Fruit fly (Drosophila melanogaster): ENCODE data around the gene CG5895.

Gene CG5895

dm6 chr3L:15988039-15988546, 47.2 kb upstream of the CG5895 start, which contains the start of gene Hip14 (continued):
- no peak for TF ChIP-seq CG10654 (GFP tag; optimal IDR thresholded peaks at IDR 0.05)
- TF ChIP-seq NK7.1 (GFP tag; optimal IDR thresholded peaks at IDR 0.05): no peak
- peak; percentile 54 for TF ChIP-seq CG9797 (GFP tag; optimal IDR thresholded peaks at IDR 0.05)
- TF ChIP-seq Xbp1 (GFP tag; optimal IDR thresholded peaks at IDR 0.05): peak; percentile 11
- TF ChIP-seq HmgZ (tag; optimal IDR thresholded peaks at IDR 0.05): peak; percentile 18
- peak; percentile 56 for TF ChIP-seq CG15479 (GFP tag; optimal IDR thresholded peaks at IDR 0.05)
- no peak for TF ChIP-seq Hr78 (GFP tag; optimal IDR thresholded peaks at IDR 0.05)
- TF ChIP-seq CG11696 (GFP tag; IDR thresholded peaks at IDR 0.05): no peak
- peak; percentile 16; the same call in 1 of the 2 replicates for TF ChIP-seq Adf1 (GFP tag; IDR thresholded peaks at IDR 0.05)
- peak; percentile 89 for TF ChIP-seq CG4617 (GFP tag; optimal IDR thresholded peaks at IDR 0.05; ENCODE audit: borderline replicate concordance)
- no peak for TF ChIP-seq sens-2 (GFP tag; IDR thresholded peaks at IDR 0.05)
- TF ChIP-seq CG6791 (GFP tag; IDR thresholded peaks at IDR 0.05; ENCODE audit: partially characterized antibody): 0 out of 3 replicates have a peak, but pooled peaks have one; percentile 46
- 0 out of 2 replicates have a peak, but pooled peaks have one; percentile 13 for TF ChIP-seq CG32767 (GFP tag; IDR thresholded peaks at IDR 0.05)
- peak; percentile 15 for TF ChIP-seq chn (GFP tag; optimal IDR thresholded peaks at IDR 0.05)
- TF ChIP-seq D (optimal IDR thresholded peaks at IDR 0.05): peak; percentile 62
- no peak for TF ChIP-seq D (GFP tag; optimal IDR thresholded peaks at IDR 0.05)
- TF ChIP-seq CG34422 (GFP tag; IDR thresholded peaks at IDR 0.05): peak; percentile 78; the same call in 2 of the 3 replicates
- TF ChIP-seq CG18262 (tag; optimal IDR thresholded peaks at IDR 0.05): peak; percentile 32
- TF ChIP-seq org-1 (GFP tag; optimal IDR thresholded peaks at IDR 0.05): peak; percentile 17
- peak; percentile 41; the same call in 1 of the 3 replicates for TF ChIP-seq Doc3 (GFP tag; IDR thresholded peaks at IDR 0.05; ENCODE audit: partially characterized antibody)
- TF ChIP-seq CG6272 (GFP tag; IDR thresholded peaks at IDR 0.05): 0 out of 2 replicates have a peak, but pooled peaks have one; percentile 4
- TF ChIP-seq CG30403 (GFP tag; optimal IDR thresholded peaks at IDR 0.05): peak; percentile 43
- peak; percentile 50 for TF ChIP-seq Sin3A (optimal IDR thresholded peaks at IDR 0.05)
- no peak for TF ChIP-seq CG7372 (GFP tag; IDR thresholded peaks at IDR 0.05)
- peak; percentile 12 for TF ChIP-seq Hr3 (GFP tag; optimal IDR thresholded peaks at IDR 0.05)
- TF ChIP-seq toy (GFP tag; IDR thresholded peaks at IDR 0.05): no peak
- TF ChIP-seq unc-4 (GFP tag; IDR thresholded peaks at IDR 0.05; ENCODE audit: partially characterized antibody): peak; percentile 42; the same call in 1 of the 2 replicates
- no peak for TF ChIP-seq D19A (tag; optimal IDR thresholded peaks at IDR 0.05)
- no peak for TF ChIP-seq cato (GFP tag; optimal IDR thresholded peaks at IDR 0.05; ENCODE audit: borderline replicate concordance)
- no peak for TF ChIP-seq Dip3 (GFP tag; optimal IDR thresholded peaks at IDR 0.05)
- TF ChIP-seq CG10267 (tag; optimal IDR thresholded peaks at IDR 0.05): peak; percentile 94
- TF ChIP-seq CTCF (GFP tag; optimal IDR thresholded peaks at IDR 0.05): peak; percentile 18
- TF ChIP-seq tio (GFP tag; optimal IDR thresholded peaks at IDR 0.05): no peak
- 0 out of 3 replicates have a peak, but pooled peaks have one; percentile 30 for TF ChIP-seq CG34224 (GFP tag; IDR thresholded peaks at IDR 0.05; ENCODE audit: partially characterized antibody)
- TF ChIP-seq CG3995 (GFP tag; optimal IDR thresholded peaks at IDR 0.05): peak; percentile 86
- TF ChIP-seq CG10147 (GFP tag; optimal IDR thresholded peaks at IDR 0.05): peak; percentile 40
- peak; percentile 40; the same call in 1 of the 2 replicates for TF ChIP-seq CG13287 (GFP tag; IDR thresholded peaks at IDR 0.05; ENCODE audit: partially characterized antibody)
- TF ChIP-seq CG18619 (GFP tag; optimal IDR thresholded peaks at IDR 0.05): no peak
- peak; percentile 28; the same call in 1 of the 2 replicates for TF ChIP-seq sob (GFP tag; IDR thresholded peaks at IDR 0.05)
- TF ChIP-seq CG2712 (tag; optimal IDR thresholded peaks at IDR 0.05): peak; percentile 22
- TF ChIP-seq ftz-f1 (GFP tag; optimal IDR thresholded peaks at IDR 0.05): peak; percentile 20
- TF ChIP-seq CG42726 (GFP tag; IDR thresholded peaks at IDR 0.05; ENCODE audit: partially characterized antibody): no peak
- peak; percentile 70 for TF ChIP-seq CG12659 (GFP tag; optimal IDR thresholded peaks at IDR 0.05)
- peak; percentile 37 for TF ChIP-seq phol (tag; optimal IDR thresholded peaks at IDR 0.05)
- peak; percentile 62; the same call in 2 of the 3 replicates for TF ChIP-seq ci (GFP tag; IDR thresholded peaks at IDR 0.05)
- peak in 1 of 3 experiments; percentile 62 for TF ChIP-seq Stat92E (GFP tag; optimal IDR thresholded peaks at IDR 0.05)
- TF ChIP-seq Awh (GFP tag; IDR thresholded peaks at IDR 0.05): no peak
- TF ChIP-seq CG6683 (GFP tag; optimal IDR thresholded peaks at IDR 0.05): no peak
- peak; percentile 7 for TF ChIP-seq Elba2 (GFP tag; optimal IDR thresholded peaks at IDR 0.05)
- TF ChIP-seq Lhr (GFP tag; optimal IDR thresholded peaks at IDR 0.05): peak; percentile 42
